Worm (Caenorhabditis elegans) whole organism, L1 larva: ENCODE data around the gene nish-1.

Experiments used
- ceh-82 ChIP-seq, 3 experiments: fragments of 150-350 bp in 1 of 3; sonication (generic microtip) in 2 of 3; optimal IDR thresholded peaks; 2 replicates each; lab custom pipeline; 2014 to 2017; ENCODE audit warnings: missing biosample characterization in 3 of 3, missing genetic modification characterization in 3 of 3
- egl-27 ChIP-seq, 2 experiments: fragments of 150-350 bp in 1 of 2; sonication (generic microtip); optimal IDR thresholded peaks; 3 replicates each; lab custom pipeline; 2017 to 2018; ENCODE audit warnings: missing biosample characterization in 2 of 2, missing genetic modification characterization in 2 of 2, missing genetic modification reagents in 2 of 2
- elt-2 ChIP-seq: sonication (generic microtip); optimal IDR thresholded peaks from 2 replicates; lab custom pipeline; 2016; ENCODE audit warnings: missing genetic modification characterization, mild to moderate bottlenecking, inconsistent platforms, missing compliant biosample characterization, missing genetic modification reagents
- ets-5 ChIP-seq: fragments of 200-800 bp; sonication (Bioruptor generic); IDR thresholded peaks from 2 replicates; pipeline ENCODE4 v1.3.6; 2022; ENCODE audit warnings: missing genetic modification characterization, missing compliant biosample characterization
- fkh-10 ChIP-seq: sonication (generic microtip); optimal IDR thresholded peaks from 2 replicates; lab custom pipeline; 2017; ENCODE audit warnings: missing biosample characterization, missing genetic modification reagents, missing genetic modification characterization
- fos-1 ChIP-seq: fragments of 150-350 bp; optimal IDR thresholded peaks from 2 replicates; lab custom pipeline; 2014; ENCODE audit warnings: missing biosample characterization, missing genetic modification characterization
- mdl-1 ChIP-seq, 2 experiments: fragments of 150-350 bp; optimal IDR thresholded peaks; 2 replicates each; lab custom pipeline; 2014 to 2017; ENCODE audit warnings: missing biosample characterization in 2 of 2, missing genetic modification characterization in 2 of 2, inconsistent platforms in 1 of 2
- mep-1 ChIP-seq: fragments of 150-350 bp; optimal IDR thresholded peaks from 2 replicates; lab custom pipeline; 2014; ENCODE audit warnings: missing biosample characterization, missing genetic modification characterization
- nhr-237 ChIP-seq: fragments of 150-350 bp; optimal IDR thresholded peaks from 2 replicates; lab custom pipeline; 2014; ENCODE audit warnings: missing biosample characterization, missing genetic modification characterization
- nhr-71 ChIP-seq: sonication (generic microtip); optimal IDR thresholded peaks from 2 replicates; lab custom pipeline; 2016; ENCODE audit warnings: mild to moderate bottlenecking, missing genetic modification characterization, moderate library complexity, missing compliant biosample characterization
- nhr-76 ChIP-seq: sonication (generic microtip); optimal IDR thresholded peaks from 2 replicates; lab custom pipeline; 2017; ENCODE audit warnings: missing biosample characterization, missing genetic modification characterization
- nhr-85 ChIP-seq: sonication (generic microtip); peaks from one replicate; lab custom pipeline; 2016; ENCODE audit warnings: missing genetic modification characterization, inconsistent platforms, missing compliant biosample characterization
- pqm-1 ChIP-seq: sonication (generic microtip); optimal IDR thresholded peaks from 3 replicates; lab custom pipeline; 2017; ENCODE audit warnings: missing biosample characterization, missing genetic modification characterization
- zag-1 ChIP-seq: fragments of 150-350 bp; optimal IDR thresholded peaks from 2 replicates; lab custom pipeline; 2014; ENCODE audit warnings: missing biosample characterization, missing genetic modification characterization

DNA sequence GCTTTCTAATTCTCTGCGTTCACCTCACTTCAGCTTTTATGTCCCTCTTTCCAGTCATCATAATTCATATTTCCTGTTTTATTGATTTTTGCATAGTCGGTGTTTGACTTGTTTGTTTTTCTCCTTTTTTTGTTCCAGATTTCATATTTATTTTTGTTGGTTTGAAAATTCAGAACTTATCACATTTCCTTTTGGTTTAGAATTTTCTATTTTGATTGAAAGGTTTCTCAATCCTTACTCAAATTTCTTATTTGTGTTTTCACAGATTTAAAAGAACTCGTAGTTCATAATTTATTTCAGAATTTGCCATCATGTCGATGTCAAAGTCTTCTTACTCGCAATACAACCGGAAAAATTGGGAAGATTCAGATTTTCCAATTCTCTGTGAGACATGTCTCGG lies 3.0 kb upstream of the nish-1 start, which contains the start of gene rbm-22:
- TF ChIP-seq nhr-237 (no peak), ets-5 (GFP tag; lab: Robert Waterston, UW) (no peak), elt-2 (no peak), fkh-10 (GFP tag; lab: Kevin White, UChicago) (no peak), mep-1 (tag; lab: Kevin White, UChicago) (no peak), ceh-82 (tag; optimal IDR thresholded peaks at IDR 0.05; lab: Kevin White, UChicago) (no peak), nhr-85 (tag; lab: Kevin White, UChicago) (no peak), zag-1 (tag; lab: Kevin White, UChicago) (no peak), nhr-71 (tag; lab: Kevin White, UChicago) (no peak), fos-1 (tag; lab: Kevin White, UChicago) (no peak), mdl-1 (tag; optimal IDR thresholded peaks at IDR 0.05; lab: Kevin White, UChicago) (no peak), pqm-1 (no peak), egl-27 (tag; optimal IDR thresholded peaks at IDR 0.05; lab: Kevin White, UChicago) (no peak), nhr-76 (tag; lab: Kevin White, UChicago) (no peak)
